Fruit fly (Drosophila melanogaster) S2 (cell line): Measurements from ENCODE around the gene Not10.

Source experiments
- CG8478 ChIP-seq: fragments of >200 bp; optimal IDR thresholded peaks from 2 replicates; lab custom pipeline; 2018
- CTCF ChIP-seq, 2 experiments: fragments of >200 bp; optimal IDR thresholded peaks; 2 replicates each; lab custom pipeline; 2018

The Not10 gene

dm6 chr3R:12656946-12657566 is 26.6 kb downstream of the Not10 start:
- TF ChIP-seq CG8478 (lab: Kevin White, UChicago) (no peak), CTCF (optimal IDR thresholded peaks at IDR 0.05; lab: Kevin White, UChicago) (no peak)

DNA sequence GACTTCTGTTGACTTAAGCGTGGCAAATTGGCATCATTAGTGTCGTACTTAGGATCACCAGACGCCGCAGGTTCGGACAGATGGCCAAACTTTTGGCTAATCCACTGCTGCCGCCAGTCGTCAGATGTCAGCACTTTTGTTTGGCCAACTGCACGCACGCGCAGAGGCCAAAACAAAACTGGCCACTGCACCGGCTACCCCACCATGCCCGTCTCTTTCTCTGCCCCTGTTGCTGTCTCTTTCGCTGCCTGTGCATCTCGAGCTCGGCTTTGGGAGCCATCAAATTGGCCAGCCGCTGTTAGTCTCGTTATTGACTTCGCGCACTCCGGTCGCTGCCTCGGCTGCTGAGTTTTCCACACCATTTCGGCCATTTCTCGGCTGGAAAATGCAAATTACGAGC is 32.1 kb downstream of the Not10 start, which contains the start of gene CG14395:
Gene CG14395, plus strand, starts transcription at position 301 of the 400 bp plus-strand sequence.
- TF ChIP-seq CG8478 (lab: Kevin White, UChicago) (no peak), CTCF (optimal IDR thresholded peaks at IDR 0.05; lab: Kevin White, UChicago) (no peak)

DNA sequence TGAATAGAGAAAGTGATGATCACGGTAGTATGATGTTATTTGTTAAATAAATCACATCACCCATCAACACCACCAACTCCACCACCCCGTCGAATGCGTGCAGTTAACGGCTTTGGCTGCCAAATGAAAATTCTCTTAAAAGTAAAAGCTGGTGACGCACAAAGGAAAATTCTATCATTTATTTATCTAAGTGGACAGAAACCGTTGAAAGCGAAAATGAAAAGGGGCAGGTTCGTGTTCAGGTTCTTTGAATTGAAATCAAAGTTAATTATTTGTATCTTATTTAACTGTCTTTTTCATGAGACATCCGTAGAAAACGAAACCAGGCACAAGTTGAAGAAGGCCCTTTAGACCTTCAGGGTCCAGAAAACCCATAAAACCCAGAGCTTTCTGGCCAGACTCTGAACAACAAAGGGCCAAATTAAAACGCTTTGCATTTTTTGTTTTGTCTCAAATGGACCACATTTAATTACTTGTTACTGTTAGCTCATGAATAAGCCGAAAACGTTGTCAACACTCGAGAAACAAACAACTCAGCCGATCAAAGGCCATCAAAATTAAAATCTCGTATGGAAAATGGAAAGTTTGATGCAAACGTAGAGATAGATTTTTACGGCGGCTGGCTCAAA is 35.9 kb downstream of the Not10 start:
- TF ChIP-seq CTCF (optimal IDR thresholded peaks at IDR 0.05; lab: Kevin White, UChicago) (no peak), CG8478 (lab: Kevin White, UChicago) (no peak)

dm6 chr3R:12674041-12674623 is 43.7 kb downstream of the Not10 start, which contains the start of gene Gnmt:
TSS of gene Gnmt (plus strand) at chr3R:12674608.
- TF ChIP-seq CG8478 (lab: Kevin White, UChicago) (no peak), CTCF (optimal IDR thresholded peaks at IDR 0.05; lab: Kevin White, UChicago) (no peak)

- TF ChIP-seq CG8478 (lab: Kevin White, UChicago) (no peak), CTCF (optimal IDR thresholded peaks at IDR 0.05; lab: Kevin White, UChicago) (no peak)
These were observed 45.7 kb downstream of the Not10 start, which contains the start of gene CG43630 for dm6 chr3R:12676160-12676559. TSS of gene CG43630 (minus strand) at chr3R:12676260.

DNA sequence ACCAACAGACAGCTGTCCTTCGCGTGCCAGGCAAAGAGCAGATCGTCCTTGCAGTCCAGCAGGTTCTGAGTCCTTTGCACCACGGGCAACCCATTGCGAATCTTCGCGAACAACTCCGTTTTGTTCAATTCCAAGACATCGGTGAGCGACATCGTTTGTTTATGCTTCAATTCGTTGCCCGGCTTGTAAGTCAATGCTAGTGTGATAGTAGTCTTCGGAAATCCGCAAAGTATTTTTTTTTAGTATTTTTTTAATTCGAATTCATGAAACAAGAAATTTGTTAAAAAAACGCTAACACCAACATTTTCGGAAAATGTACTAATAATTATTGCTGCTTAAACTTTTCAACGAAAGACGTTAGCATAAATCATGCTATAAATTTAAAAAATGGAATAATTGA is 48.4 kb downstream of the Not10 start, which contains the start of gene mbo:
Gene mbo, minus strand, starts transcription at position 203 of the 400 bp plus-strand sequence.
- TF ChIP-seq CG8478 (lab: Kevin White, UChicago) = no peak
- TF ChIP-seq CTCF (optimal IDR thresholded peaks at IDR 0.05; lab: Kevin White, UChicago) = no peak

DNA sequence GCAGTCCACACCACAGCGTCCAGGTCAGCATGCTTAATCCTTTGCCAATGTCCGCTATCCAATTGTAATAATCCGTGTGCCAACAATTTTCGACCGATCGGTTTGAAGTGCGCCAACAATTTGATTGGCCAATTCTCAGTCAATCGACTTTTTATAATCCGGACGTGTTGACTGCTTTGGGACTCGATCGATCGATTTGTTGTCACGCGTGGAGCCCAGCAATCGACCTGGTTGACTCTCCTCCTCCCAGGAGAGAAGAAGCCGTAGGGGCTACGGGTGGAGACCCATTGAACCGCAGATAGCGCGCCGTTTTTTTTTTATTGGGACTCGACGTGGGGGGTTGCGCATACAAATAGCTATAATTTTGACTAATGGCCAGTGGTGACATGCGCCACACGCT is 50.8 kb downstream of the Not10 start, which contains the start of gene Cyp313a4:
Gene Cyp313a4, minus strand, starts transcription at position 101 of the 400 bp plus-strand sequence.
- no peak for TF ChIP-seq CG8478 (lab: Kevin White, UChicago)
- TF ChIP-seq CTCF (optimal IDR thresholded peaks at IDR 0.05; lab: Kevin White, UChicago) = no peak
